Fruit fly (Drosophila melanogaster) whole organism, embryonic: ENCODE measurements around the gene xmas.

ENCODE experiments used
- CG10147 ChIP-seq: fragments of 200-800 bp; sonication (Bioruptor generic); optimal IDR thresholded peaks from 2 replicates; lab custom pipeline; 2019; ENCODE audit warnings: missing biosample characterization, mild to moderate bottlenecking, missing genetic modification characterization, moderate library complexity
- CG10267 ChIP-seq: fragments of 200-800 bp; sonication (Bioruptor generic); optimal IDR thresholded peaks from 2 replicates; lab custom pipeline; 2018; ENCODE audit warnings: missing biosample characterization, mild to moderate bottlenecking, missing genetic modification characterization, moderate library complexity
- CG11695 ChIP-seq: fragments of 200-800 bp; sonication (Bioruptor generic); IDR thresholded peaks from 3 replicates; pipeline ENCODE4 v1.3.6; 2022; ENCODE audit warnings: missing biosample characterization, missing genetic modification characterization
- CG12155 ChIP-seq: fragments of 200-800 bp; sonication (Bioruptor generic); optimal IDR thresholded peaks from 3 replicates; lab custom pipeline; 2016; ENCODE audit warnings: missing biosample characterization, missing genetic modification characterization
- CG12942 ChIP-seq: fragments of 200-800 bp; sonication (Bioruptor generic); optimal IDR thresholded peaks from 3 replicates; lab custom pipeline; 2016; ENCODE audit warnings: missing biosample characterization, missing genetic modification characterization
- CG13775 ChIP-seq: fragments of 200-800 bp; sonication (Bioruptor generic); optimal IDR thresholded peaks from 3 replicates; lab custom pipeline; 2017; ENCODE audit warnings: missing biosample characterization, mild to moderate bottlenecking, missing genetic modification characterization
- CG14710 ChIP-seq: fragments of 200-800 bp; sonication (Bioruptor generic); optimal IDR thresholded peaks from 3 replicates; lab custom pipeline; 2019; ENCODE audit warnings: missing biosample characterization, mild to moderate bottlenecking, missing genetic modification characterization, moderate library complexity
- CG1603 ChIP-seq: fragments of 200-800 bp; sonication (Bioruptor generic); optimal IDR thresholded peaks from 2 replicates; lab custom pipeline; 2019; ENCODE audit warnings: missing biosample characterization, mild to moderate bottlenecking, missing genetic modification characterization, moderate library complexity
- CG16815 ChIP-seq: fragments of 200-800 bp; sonication (Bioruptor generic); optimal IDR thresholded peaks from 3 replicates; lab custom pipeline; 2017; ENCODE audit warnings: missing biosample characterization, mild to moderate bottlenecking, missing genetic modification characterization
- CG17912 ChIP-seq: fragments of 200-800 bp; sonication (Bioruptor generic); optimal IDR thresholded peaks from 2 replicates; lab custom pipeline; 2018; ENCODE audit warnings: missing biosample characterization, mild to moderate bottlenecking, missing genetic modification characterization
- CG1792 ChIP-seq: fragments of 200-800 bp; sonication (Bioruptor generic); optimal IDR thresholded peaks from 2 replicates; lab custom pipeline; 2016; ENCODE audit warnings: missing biosample characterization, missing genetic modification characterization
- CG2678 ChIP-seq: fragments of 200-800 bp; sonication (Bioruptor generic); optimal IDR thresholded peaks from 3 replicates; lab custom pipeline; 2019; ENCODE audit warnings: missing biosample characterization, mild to moderate bottlenecking, missing genetic modification characterization, moderate library complexity
- CG3281 ChIP-seq: fragments of 200-800 bp; sonication (Bioruptor generic); optimal IDR thresholded peaks from 3 replicates; lab custom pipeline; 2017; ENCODE audit warnings: missing biosample characterization, mild to moderate bottlenecking, missing genetic modification characterization
- CG34224 ChIP-seq: fragments of 200-800 bp; sonication (Bioruptor generic); IDR thresholded peaks from 3 replicates; pipeline ENCODE4 v1.3.6; 2022; ENCODE audit warnings: missing biosample characterization, missing genetic modification characterization; ENCODE audit not compliant: partially characterized antibody
- CG6272 ChIP-seq: fragments of 200-800 bp; sonication (Bioruptor generic); IDR thresholded peaks from 2 replicates; pipeline ENCODE4 v1.3.6; 2022; ENCODE audit warnings: missing biosample characterization, missing genetic modification characterization
- CG6854 ChIP-seq: fragments of 200-800 bp; sonication (Bioruptor generic); optimal IDR thresholded peaks from 3 replicates; lab custom pipeline; 2017; ENCODE audit warnings: missing biosample characterization, mild to moderate bottlenecking, missing genetic modification characterization
- CG7372 ChIP-seq: fragments of 200-800 bp; sonication (Bioruptor generic); IDR thresholded peaks from 2 replicates; pipeline ENCODE4 v1.3.6; 2022; ENCODE audit warnings: missing biosample characterization, missing genetic modification characterization
- Chrac-16 ChIP-seq: fragments of 200-800 bp; sonication (Bioruptor generic); optimal IDR thresholded peaks from 3 replicates; lab custom pipeline; 2016; ENCODE audit warnings: missing biosample characterization, missing genetic modification characterization
- D19A ChIP-seq: fragments of 200-800 bp; optimal IDR thresholded peaks from 3 replicates; lab custom pipeline; 2019; ENCODE audit warnings: missing biosample characterization, mild to moderate bottlenecking, missing genetic modification characterization, moderate library complexity
- Dip2 ChIP-seq: fragments of 200-800 bp; sonication (Bioruptor generic); IDR thresholded peaks from 2 replicates; pipeline ENCODE4 v1.3.6; 2022; ENCODE audit warnings: missing biosample characterization, missing genetic modification characterization
- HHEX ChIP-seq: fragments of 200-800 bp; sonication (Bioruptor generic); optimal IDR thresholded peaks from 3 replicates; lab custom pipeline; 2017; ENCODE audit warnings: missing biosample characterization, mild to moderate bottlenecking, missing genetic modification characterization, missing genetic modification reagents
- Lim3 ChIP-seq: fragments of 200-800 bp; sonication (Bioruptor generic); IDR thresholded peaks from 2 replicates; pipeline ENCODE4 v1.3.6; 2022; ENCODE audit warnings: missing biosample characterization, missing genetic modification characterization
- MBD-R2 ChIP-seq: fragments of 200-800 bp; sonication (Bioruptor generic); IDR thresholded peaks from 2 replicates; pipeline ENCODE4 v1.3.6; 2022; ENCODE audit warnings: missing biosample characterization, missing genetic modification characterization
- Meics ChIP-seq: fragments of 200-800 bp; sonication (Bioruptor generic); optimal IDR thresholded peaks from 2 replicates; lab custom pipeline; 2017; ENCODE audit warnings: missing biosample characterization, mild to moderate bottlenecking, missing genetic modification characterization
- Oli ChIP-seq: fragments of 200-800 bp; sonication (Bioruptor generic); optimal IDR thresholded peaks from 2 replicates; lab custom pipeline; 2018; ENCODE audit warnings: missing biosample characterization, mild to moderate bottlenecking, missing genetic modification characterization, moderate library complexity
- Ptx1 ChIP-seq: fragments of 200-800 bp; sonication (Bioruptor generic); IDR thresholded peaks from 2 replicates; pipeline ENCODE4 v1.3.6; 2022; ENCODE audit warnings: missing biosample characterization, missing genetic modification characterization
- Xbp1 ChIP-seq: fragments of 200-800 bp; sonication (Bioruptor generic); optimal IDR thresholded peaks from 3 replicates; lab custom pipeline; 2016; ENCODE audit warnings: missing biosample characterization, mild to moderate bottlenecking, missing genetic modification characterization
- ase ChIP-seq: fragments of 200-800 bp; sonication (Bioruptor generic); IDR thresholded peaks from 3 replicates; pipeline ENCODE4 v1.3.6; 2022; ENCODE audit warnings: missing biosample characterization, missing genetic modification characterization
- bab2 ChIP-seq: fragments of 200-800 bp; sonication (Bioruptor generic); optimal IDR thresholded peaks from 2 replicates; lab custom pipeline; 2016; ENCODE audit warnings: missing biosample characterization, missing genetic modification characterization
- cato ChIP-seq: fragments of 200-800 bp; sonication (Bioruptor generic); optimal IDR thresholded peaks from 2 replicates; lab custom pipeline; 2016; ENCODE audit warnings: missing biosample characterization, missing genetic modification characterization, borderline replicate concordance
- cg ChIP-seq: fragments of 200-800 bp; sonication (Bioruptor generic); optimal IDR thresholded peaks from 3 replicates; lab custom pipeline; 2019; ENCODE audit warnings: missing biosample characterization, mild to moderate bottlenecking, missing genetic modification characterization, moderate library complexity
- eve ChIP-seq, 2 experiments: fragments of >200 bp; optimal IDR thresholded peaks; 2 replicates each; lab custom pipeline; 2017; ENCODE audit warnings: missing biosample characterization in 2 of 2, missing genetic modification characterization in 2 of 2
- fd3F ChIP-seq: fragments of 200-800 bp; sonication (Bioruptor generic); optimal IDR thresholded peaks from 2 replicates; lab custom pipeline; 2018; ENCODE audit warnings: missing biosample characterization, mild to moderate bottlenecking, missing genetic modification characterization, moderate library complexity
- gcm ChIP-seq: fragments of 200-800 bp; sonication (Bioruptor generic); optimal IDR thresholded peaks from 2 replicates; lab custom pipeline; 2019; ENCODE audit warnings: missing biosample characterization, mild to moderate bottlenecking, missing genetic modification characterization, moderate library complexity
- gem ChIP-seq: fragments of 200-800 bp; sonication (Bioruptor generic); optimal IDR thresholded peaks from 2 replicates; lab custom pipeline; 2019; ENCODE audit warnings: missing biosample characterization, mild to moderate bottlenecking, missing genetic modification characterization, moderate library complexity
- gfzf ChIP-seq: fragments of 200-800 bp; sonication (Bioruptor generic); optimal IDR thresholded peaks from 2 replicates; lab custom pipeline; 2016; ENCODE audit warnings: missing biosample characterization, mild to moderate bottlenecking, missing genetic modification characterization, moderate library complexity
- lilli ChIP-seq: fragments of 200-800 bp; sonication (Bioruptor generic); optimal IDR thresholded peaks from 3 replicates; lab custom pipeline; 2016; ENCODE audit warnings: missing biosample characterization, missing genetic modification characterization
- maf-S ChIP-seq: fragments of 200-800 bp; sonication (Bioruptor generic); optimal IDR thresholded peaks from 2 replicates; lab custom pipeline; 2016; ENCODE audit warnings: missing biosample characterization, missing genetic modification characterization
- odd ChIP-seq: fragments of 200-800 bp; sonication (Bioruptor generic); optimal IDR thresholded peaks from 2 replicates; lab custom pipeline; 2017; ENCODE audit warnings: missing biosample characterization, mild to moderate bottlenecking, missing genetic modification characterization
- onecut ChIP-seq: fragments of 200-800 bp; sonication (Bioruptor generic); IDR thresholded peaks from 2 replicates; pipeline ENCODE4 v1.3.6; 2022; ENCODE audit warnings: missing biosample characterization, missing genetic modification characterization
- phol ChIP-seq: fragments of 200-800 bp; sonication (Bioruptor generic); optimal IDR thresholded peaks from 3 replicates; lab custom pipeline; 2018; ENCODE audit warnings: missing biosample characterization, mild to moderate bottlenecking, missing genetic modification characterization, moderate library complexity
- prd ChIP-seq, 3 experiments: fragments of >200 bp in 2 of 3; fragments of 200-800 bp in 1 of 3; sonication (Bioruptor generic) in 1 of 3; optimal IDR thresholded peaks in 2 of 3; IDR thresholded peaks in 1 of 3; 2 replicates in 2 of 3; 3 replicates in 1 of 3; pipeline versions ENCODE4 v1.3.6 to Lab custom; 2017 to 2022; ENCODE audit warnings: missing biosample characterization in 1 of 3, missing genetic modification characterization in 1 of 3
- sd ChIP-seq: fragments of 200-800 bp; sonication (Bioruptor generic); optimal IDR thresholded peaks from 3 replicates; lab custom pipeline; 2018; ENCODE audit warnings: missing biosample characterization, mild to moderate bottlenecking, missing genetic modification characterization, moderate library complexity
- sens ChIP-seq: fragments of 200-800 bp; sonication (Bioruptor generic); peaks from one replicate; lab custom pipeline; 2016; ENCODE audit warnings: missing biosample characterization, missing genetic modification characterization
- tap ChIP-seq: fragments of 200-800 bp; optimal IDR thresholded peaks from 3 replicates; lab custom pipeline; 2019; ENCODE audit warnings: missing biosample characterization, mild to moderate bottlenecking, missing genetic modification characterization, moderate library complexity
- tna ChIP-seq: fragments of 200-800 bp; sonication (Bioruptor generic); IDR thresholded peaks from 2 replicates; pipeline ENCODE4 v1.3.6; 2022; ENCODE audit warnings: missing biosample characterization, missing genetic modification characterization; ENCODE audit not compliant: partially characterized antibody
- wdn ChIP-seq: fragments of 200-800 bp; sonication (Bioruptor generic); IDR thresholded peaks from 2 replicates; pipeline ENCODE4 v1.3.6; 2022; ENCODE audit warnings: missing biosample characterization, missing genetic modification characterization
- zen ChIP-seq: fragments of 200-800 bp; sonication (Bioruptor generic); optimal IDR thresholded peaks from 3 replicates; lab custom pipeline; 2018; ENCODE audit warnings: missing biosample characterization, mild to moderate bottlenecking, missing genetic modification characterization, moderate library complexity

The xmas gene

DNA sequence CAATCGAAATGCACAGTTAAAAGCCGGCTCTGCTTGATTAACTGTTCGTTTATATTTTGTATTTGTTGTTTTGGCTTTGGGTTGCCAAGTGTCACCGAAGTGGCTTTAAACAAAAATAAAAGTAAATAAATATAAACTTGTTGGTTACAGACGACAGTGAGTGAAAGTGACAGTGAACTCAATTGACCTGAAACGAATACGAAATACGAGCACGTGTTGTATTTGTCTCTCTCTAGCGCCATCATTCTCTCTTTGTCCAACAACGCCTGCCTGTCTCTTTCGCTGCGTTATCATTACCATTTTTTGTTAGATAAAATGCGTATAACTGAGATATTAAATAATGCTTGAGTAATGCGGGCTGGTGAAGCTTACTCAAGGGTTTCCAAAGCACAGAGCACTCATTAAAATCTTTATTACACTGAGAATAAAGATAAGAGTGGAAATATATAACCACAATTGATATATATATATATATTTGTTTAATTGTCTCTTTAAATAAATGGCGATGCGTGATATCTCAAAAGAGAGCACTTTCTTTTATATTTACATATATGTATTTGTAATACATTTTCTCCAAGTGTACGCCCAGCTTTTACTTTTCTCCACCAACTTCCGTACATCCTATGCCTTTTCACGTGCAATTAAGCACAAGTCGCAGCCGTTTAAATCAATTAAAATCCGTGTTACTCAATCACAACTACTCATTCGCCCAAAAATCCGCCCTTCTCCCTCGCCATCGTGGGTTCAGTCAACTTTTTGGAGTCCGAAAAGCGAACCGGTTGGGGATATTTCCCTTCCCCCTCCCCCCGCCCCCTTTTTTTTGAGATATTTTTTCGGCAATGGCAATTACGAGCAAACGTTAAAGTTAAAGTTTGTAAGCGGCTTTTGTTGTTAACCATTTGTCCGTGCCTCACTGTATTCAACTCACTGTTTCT lies 22.4 kb upstream of the xmas start (continued):
- TF ChIP-seq sd (tag; lab: Kevin White, UChicago) (no peak), CG16815 (GFP tag; lab: Kevin White, UChicago) (no peak), wdn (0 out of 2 replicates have a peak, but pooled peaks have one; percentile 16), CG7372 (GFP tag; lab: Robert Waterston, UW) (no peak), cato (no peak), eve (GFP tag; optimal IDR thresholded peaks at IDR 0.05; lab: Kevin White, UChicago) (no peak), D19A (tag; lab: Kevin White, UChicago) (peak; percentile 48), CG10147 (no peak), CG12942 (GFP tag; lab: Kevin White, UChicago) (no peak), Oli (tag; lab: Kevin White, UChicago) (peak; percentile 13), CG1603 (tag; lab: Kevin White, UChicago) (no peak), odd (GFP tag; lab: Kevin White, UChicago) (no peak), Ptx1 (GFP tag; lab: Robert Waterston, UW) (0 out of 2 replicates have a peak, but pooled peaks have one; percentile 27), bab2 (GFP tag; lab: Kevin White, UChicago) (no peak), CG1792 (no peak), CG17912 (GFP tag; lab: Kevin White, UChicago) (no peak), zen (tag; lab: Kevin White, UChicago) (peak; percentile 6), cg (GFP tag; lab: Kevin White, UChicago) (no peak), gem (tag; lab: Kevin White, UChicago) (peak; percentile 59), fd3F (GFP tag; lab: Kevin White, UChicago) (peak; percentile 8), maf-S (GFP tag; lab: Kevin White, UChicago) (no peak), Xbp1 (GFP tag; lab: Kevin White, UChicago) (peak; percentile 18), CG2678 (tag; lab: Kevin White, UChicago) (peak; percentile 57), sens (GFP tag; lab: Kevin White, UChicago) (no peak), CG6854 (GFP tag; lab: Kevin White, UChicago) (no peak), gcm (GFP tag; lab: Kevin White, UChicago) (peak; percentile 43), ase (no peak), Meics (peak; percentile 25), tap (tag; lab: Kevin White, UChicago) (no peak), gfzf (GFP tag; lab: Kevin White, UChicago) (no peak), MBD-R2 (no peak), CG3281 (peak; percentile 12), CG10267 (tag; lab: Kevin White, UChicago) (peak; percentile 3), phol (tag; lab: Kevin White, UChicago) (peak; percentile 39), CG6272 (GFP tag; lab: Robert Waterston, UW) (no peak), CG34224 (GFP tag; lab: Robert Waterston, UW) (no peak), CG12155 (GFP tag; lab: Kevin White, UChicago) (no peak), CG14710 (tag; lab: Kevin White, UChicago) (peak; percentile 1), Chrac-16 (GFP tag; lab: Kevin White, UChicago) (no peak), prd (optimal IDR thresholded peaks at IDR 0.05; lab: Kevin White, UChicago) (no peak), prd (GFP tag; IDR thresholded peaks at IDR 0.05; lab: Robert Waterston, UW) (peak; percentile 21; the same call in 1 of the 3 replicates), CG13775 (GFP tag; lab: Kevin White, UChicago) (peak; percentile 1), Dip2 (GFP tag; lab: Robert Waterston, UW) (no peak), CG11695 (GFP tag; lab: Robert Waterston, UW) (peak; percentile 51; the same call in 1 of the 3 replicates), tna (GFP tag; lab: Robert Waterston, UW) (no peak), lilli (no peak), onecut (no peak), HHEX (GFP tag; lab: Kevin White, UChicago) (no peak), Lim3 (no peak)
